Worm (Caenorhabditis elegans) whole organism, L3 larva: ENCODE results near the gene haf-7.

Experiments
- R02D3.7 ChIP-seq: fragments of 150-350 bp; optimal IDR thresholded peaks from 2 replicates; lab custom pipeline; 2014; ENCODE audit warnings: missing biosample characterization, missing genetic modification characterization
- ZK546.5 ChIP-seq: sonication (generic microtip); optimal IDR thresholded peaks from 2 replicates; lab custom pipeline; 2017; ENCODE audit warnings: missing biosample characterization, missing genetic modification characterization
- aly-2 ChIP-seq: fragments of 150-350 bp; optimal IDR thresholded peaks from 2 replicates; lab custom pipeline; 2014; ENCODE audit warnings: missing biosample characterization, missing genetic modification characterization
- ceh-28 ChIP-seq: fragments of 150-350 bp; optimal IDR thresholded peaks from 2 replicates; lab custom pipeline; 2014; ENCODE audit warnings: missing biosample characterization, missing genetic modification reagents, missing genetic modification characterization
- ceh-82 ChIP-seq: fragments of 150-350 bp; optimal IDR thresholded peaks from 2 replicates; lab custom pipeline; 2014; ENCODE audit warnings: missing biosample characterization, missing genetic modification characterization
- ceh-9 ChIP-seq: sonication (generic microtip); optimal IDR thresholded peaks from 2 replicates; lab custom pipeline; 2018; ENCODE audit warnings: missing biosample characterization, missing genetic modification characterization
- daf-12 ChIP-seq: fragments of 150-350 bp; optimal IDR thresholded peaks from 2 replicates; lab custom pipeline; 2014; ENCODE audit warnings: missing biosample characterization, missing genetic modification reagents, missing genetic modification characterization
- egl-27 ChIP-seq: sonication (generic microtip); optimal IDR thresholded peaks from 4 replicates; lab custom pipeline; 2017; ENCODE audit warnings: missing biosample characterization, missing genetic modification reagents, missing genetic modification characterization
- egl-5 ChIP-seq: fragments of 150-350 bp; optimal IDR thresholded peaks from 2 replicates; lab custom pipeline; 2017; ENCODE audit warnings: missing biosample characterization, missing genetic modification reagents, missing genetic modification characterization, inconsistent platforms
- elt-1 ChIP-seq: fragments of 150-350 bp; optimal IDR thresholded peaks from 2 replicates; lab custom pipeline; 2014; ENCODE audit warnings: missing biosample characterization, missing genetic modification characterization
- elt-2 ChIP-seq: sonication (generic microtip); optimal IDR thresholded peaks from 2 replicates; lab custom pipeline; 2016; ENCODE audit warnings: missing genetic modification reagents, mild to moderate bottlenecking, missing genetic modification characterization, missing compliant biosample characterization
- fkh-10 ChIP-seq: sonication (generic microtip); optimal IDR thresholded peaks from 2 replicates; lab custom pipeline; 2017; ENCODE audit warnings: missing biosample characterization, missing genetic modification reagents, missing genetic modification characterization
- fkh-2 ChIP-seq: fragments of 150-350 bp; optimal IDR thresholded peaks from 2 replicates; lab custom pipeline; 2014; ENCODE audit warnings: missing biosample characterization, missing genetic modification reagents, missing genetic modification characterization
- jun-1 ChIP-seq: fragments of 150-350 bp; optimal IDR thresholded peaks from 2 replicates; lab custom pipeline; 2014; ENCODE audit warnings: missing biosample characterization, missing genetic modification reagents, missing genetic modification characterization
- lin-15B ChIP-seq: fragments of 150-350 bp; optimal IDR thresholded peaks from 2 replicates; lab custom pipeline; 2014; ENCODE audit warnings: missing biosample characterization, missing genetic modification characterization
- lin-39 ChIP-seq: fragments of 150-350 bp; optimal IDR thresholded peaks from 2 replicates; lab custom pipeline; 2018; ENCODE audit warnings: missing biosample characterization, missing genetic modification reagents, missing genetic modification characterization
- lsy-12 ChIP-seq: sonication (generic microtip); optimal IDR thresholded peaks from 2 replicates; lab custom pipeline; 2016; ENCODE audit warnings: mild to moderate bottlenecking, missing genetic modification characterization, missing compliant biosample characterization
- nfya-1 ChIP-seq: sonication (generic microtip); optimal IDR thresholded peaks from 2 replicates; lab custom pipeline; 2017; ENCODE audit warnings: missing genetic modification characterization, mild to moderate bottlenecking, missing compliant biosample characterization, antibody characterized with exemption, moderate library complexity; ENCODE audit not compliant: insufficient read depth
- nhr-11 ChIP-seq: fragments of 150-350 bp; optimal IDR thresholded peaks from 2 replicates; lab custom pipeline; 2014; ENCODE audit warnings: missing biosample characterization, missing genetic modification characterization
- nhr-12 ChIP-seq: fragments of 150-350 bp; optimal IDR thresholded peaks from 2 replicates; lab custom pipeline; 2014; ENCODE audit warnings: missing biosample characterization, missing genetic modification characterization
- nhr-23 ChIP-seq: fragments of 150-350 bp; optimal IDR thresholded peaks from 2 replicates; lab custom pipeline; 2014; ENCODE audit warnings: missing biosample characterization, missing genetic modification reagents, missing genetic modification characterization
- nhr-25 ChIP-seq: sonication (generic microtip); optimal IDR thresholded peaks from 2 replicates; lab custom pipeline; 2017; ENCODE audit warnings: missing biosample characterization, missing genetic modification characterization
- nhr-28 ChIP-seq: fragments of 150-350 bp; optimal IDR thresholded peaks from 2 replicates; lab custom pipeline; 2014; ENCODE audit warnings: missing biosample characterization, missing genetic modification characterization
- nhr-76 ChIP-seq: fragments of 150-350 bp; sonication (generic microtip); optimal IDR thresholded peaks from 5 replicates; lab custom pipeline; 2014; ENCODE audit warnings: missing biosample characterization, missing genetic modification characterization
- nhr-77 ChIP-seq: fragments of 150-350 bp; optimal IDR thresholded peaks from 2 replicates; lab custom pipeline; 2014; ENCODE audit warnings: missing biosample characterization, missing genetic modification characterization
- pha-4 ChIP-seq: fragments of 150-350 bp; optimal IDR thresholded peaks from 2 replicates; lab custom pipeline; 2014; ENCODE audit warnings: missing biosample characterization, missing genetic modification reagents, missing genetic modification characterization
- sea-2 ChIP-seq: fragments of 150-350 bp; sonication (generic microtip); optimal IDR thresholded peaks from 4 replicates; lab custom pipeline; 2014; ENCODE audit warnings: missing biosample characterization, missing genetic modification reagents, missing genetic modification characterization
- tbx-2 ChIP-seq: sonication (generic microtip); optimal IDR thresholded peaks from 2 replicates; lab custom pipeline; 2016; ENCODE audit warnings: mild to moderate bottlenecking, missing genetic modification characterization, missing compliant biosample characterization
- unc-39 ChIP-seq: sonication (generic microtip); optimal IDR thresholded peaks from 4 replicates; lab custom pipeline; 2017; ENCODE audit warnings: missing biosample characterization, missing genetic modification characterization
- unc-62 ChIP-seq: fragments of 150-350 bp; sonication (generic microtip); optimal IDR thresholded peaks from 4 replicates; lab custom pipeline; 2014; ENCODE audit warnings: missing biosample characterization, missing genetic modification reagents, missing genetic modification characterization
- zag-1 ChIP-seq: fragments of 150-350 bp; optimal IDR thresholded peaks from 2 replicates; lab custom pipeline; 2014; ENCODE audit warnings: missing biosample characterization, missing genetic modification characterization
- ztf-11 ChIP-seq: fragments of 150-350 bp; optimal IDR thresholded peaks from 2 replicates; lab custom pipeline; 2014; ENCODE audit warnings: missing biosample characterization, missing genetic modification characterization

The haf-7 gene

ce11 chrV:14728754-14729153 is 44.3 kb upstream of the haf-7 start, which contains the start of gene Y50E8A.2:
Gene Y50E8A.2 (minus strand): TSS chrV:14728854.
- TF ChIP-seq egl-27 (tag; lab: Kevin White, UChicago) (no peak), lsy-12 (tag; lab: Kevin White, UChicago) (no peak), nhr-23 (tag; lab: Kevin White, UChicago) (no peak), fkh-2 (tag; lab: Kevin White, UChicago) (no peak), nhr-12 (tag; lab: Kevin White, UChicago) (no peak), ceh-9 (tag; lab: Kevin White, UChicago) (no peak)

- TF ChIP-seq nhr-28 (tag; lab: Kevin White, UChicago) (no peak), nfya-1 (no peak), zag-1 (tag; lab: Kevin White, UChicago) (no peak), ztf-11 (no peak), aly-2 (no peak), nhr-12 (tag; lab: Kevin White, UChicago) (no peak), tbx-2 (tag; lab: Kevin White, UChicago) (no peak), nhr-77 (no peak), fkh-10 (no peak), elt-2 (tag; lab: Kevin White, UChicago) (no peak)
Measured at ce11 chrV:14729343-14729742, 43.7 kb upstream of the haf-7 start, which contains the start of gene oig-3. Gene oig-3 (plus strand): TSS chrV:14729643.

- no peak for TF ChIP-seq ZK546.5 (tag; lab: Kevin White, UChicago)
- peak; percentile 1 for TF ChIP-seq lin-39 (tag; lab: Kevin White, UChicago)
- TF ChIP-seq lin-15B, result peak; percentile 74
- TF ChIP-seq pha-4, result peak; percentile 35
- no peak for TF ChIP-seq fkh-10
- TF ChIP-seq jun-1 (tag; lab: Kevin White, UChicago), result no peak
- TF ChIP-seq R02D3.7 (tag; lab: Kevin White, UChicago), result peak; percentile 82
- no peak for TF ChIP-seq nhr-23 (tag; lab: Kevin White, UChicago)
Measured at ce11 chrV:14734187-14734765, 38.8 kb upstream of the haf-7 start, which contains the start of gene unc-61. Gene unc-61 (minus strand): TSS chrV:14734237.

ce11 chrV:14736851-14737250 is 36.2 kb upstream of the haf-7 start, which contains the start of gene Y50E8A.5:
Gene Y50E8A.5 (minus strand): TSS chrV:14736951.
- no peak for TF ChIP-seq aly-2
- TF ChIP-seq zag-1 (tag; lab: Kevin White, UChicago), result no peak
- no peak for TF ChIP-seq nhr-23 (tag; lab: Kevin White, UChicago)
- TF ChIP-seq ceh-82 (tag; lab: Kevin White, UChicago), result no peak
- TF ChIP-seq fkh-2 (tag; lab: Kevin White, UChicago), result no peak
- no peak for TF ChIP-seq ztf-11
- no peak for TF ChIP-seq nhr-77
- TF ChIP-seq daf-12 (tag; lab: Kevin White, UChicago), result no peak
- no peak for TF ChIP-seq sea-2 (GFP tag; lab: Kevin White, UChicago)
- TF ChIP-seq nhr-12 (tag; lab: Kevin White, UChicago), result no peak
- no peak for TF ChIP-seq fkh-10
- no peak for TF ChIP-seq elt-1 (tag; lab: Kevin White, UChicago)

- TF ChIP-seq unc-62 (GFP tag; lab: Kevin White, UChicago) (no peak), nhr-25 (tag; lab: Kevin White, UChicago) (no peak), nhr-11 (tag; lab: Kevin White, UChicago) (no peak), unc-39 (tag; lab: Kevin White, UChicago) (no peak), egl-5 (tag; lab: Kevin White, UChicago) (no peak), egl-27 (tag; lab: Kevin White, UChicago) (no peak), nhr-77 (no peak), ceh-82 (tag; lab: Kevin White, UChicago) (no peak), nhr-76 (no peak), lin-15B (no peak), ceh-28 (no peak), nfya-1 (no peak)
Measured at ce11 chrV:14741233-14741632, 31.8 kb upstream of the haf-7 start, which contains the start of gene Y50E8A.6. Gene Y50E8A.6 (minus strand): TSS chrV:14741333.
